Worm (Caenorhabditis elegans): Measurements from ENCODE around the gene F17H10.1.

F17H10.1 gene

ce11 chrX:13108664-13109063, 3.6 kb downstream of the F17H10.1 start (continued):
- TF ChIP-seq lir-1 (GFP tag; conservative IDR thresholded peaks at IDR 0.05) (no peak), C17E4.6 (GFP tag; IDR thresholded peaks at IDR 0.05) (no peak), rcor-1 (GFP tag; IDR thresholded peaks at IDR 0.05) (no peak), lag-1 (GFP tag; IDR thresholded peaks at IDR 0.05) (no peak), lin-40 (tag; optimal IDR thresholded peaks at IDR 0.05) (peak; percentile 37), madf-6 (GFP tag; IDR thresholded peaks at IDR 0.05) (no peak), B0336.3 (GFP tag; IDR thresholded peaks at IDR 0.05) (peak; percentile 35; the same call in 1 of the 2 replicates), Y53G8AR.9 (GFP tag; conservative IDR thresholded peaks at IDR 0.05) (peak; percentile 79; the same call in 1 of the 2 replicates), mel-28 (tag; optimal IDR thresholded peaks at IDR 0.05; ENCODE audit: borderline replicate concordance) (peak; percentile 19), ccch-3 (GFP tag; optimal IDR thresholded peaks at IDR 0.05) (no peak), attf-6 (GFP tag; IDR thresholded peaks at IDR 0.05) (no peak), K11D2.4 (GFP tag; IDR thresholded peaks at IDR 0.05) (no peak), hlh-26 (GFP tag; conservative IDR thresholded peaks at IDR 0.05) (no peak), Y67H2A.10 (GFP tag; conservative IDR thresholded peaks at IDR 0.05) (no peak), T07F8.4 (tag; optimal IDR thresholded peaks at IDR 0.05) (no peak), F37B4.10 (GFP tag; IDR thresholded peaks at IDR 0.05) (no peak), lsy-27 (tag; optimal IDR thresholded peaks at IDR 0.05; ENCODE audit: borderline replicate concordance, insufficient read depth) (no peak), atf-7 (tag; optimal IDR thresholded peaks at IDR 0.05) (no peak), cebp-1 (GFP tag; IDR thresholded peaks at IDR 0.05) (no peak), cebp-1 (tag; optimal IDR thresholded peaks at IDR 0.05) (peak; percentile 67), rpc-1 (optimal IDR thresholded peaks at IDR 0.05) (no peak), rpc-1 (tag; optimal IDR thresholded peaks at IDR 0.05) (no peak), ekl-4 (GFP tag; IDR thresholded peaks at IDR 0.05) (peak; percentile 27; the same call in 1 of the 2 replicates), ztf-18 (tag; optimal IDR thresholded peaks at IDR 0.05) (no peak), ztf-26 (tag; optimal IDR thresholded peaks at IDR 0.05) (peak; percentile 67), ceh-58 (GFP tag; IDR thresholded peaks at IDR 0.05) (no peak), attf-5 (GFP tag; optimal IDR thresholded peaks at IDR 0.05) (no peak), ztf-3 (GFP tag; optimal IDR thresholded peaks at IDR 0.05) (no peak), nhr-80 (tag; optimal IDR thresholded peaks at IDR 0.05) (no peak), xnd-1 (tag; optimal IDR thresholded peaks at IDR 0.05) (no peak), madf-3 (GFP tag; IDR thresholded peaks at IDR 0.05) (no peak), nhr-179 (tag; optimal IDR thresholded peaks at IDR 0.05) (no peak), aptf-2 (GFP tag; conservative IDR thresholded peaks at IDR 0.05) (no peak), sea-2 (GFP tag; IDR thresholded peaks at IDR 0.05) (no peak), ceh-91 (GFP tag; IDR thresholded peaks at IDR 0.05) (no peak), pbrm-1 (GFP tag; IDR thresholded peaks at IDR 0.05) (0 out of 2 replicates have a peak, but pooled peaks have one; percentile 41), bed-2 (GFP tag; IDR thresholded peaks at IDR 0.05) (no peak), lin-35 (GFP tag; optimal IDR thresholded peaks at IDR 0.05) (peak in 1 of 3 experiments; percentile 14), tbp1 (GFP tag; optimal IDR thresholded peaks at IDR 0.05) (peak; percentile 34), let-607 (tag; optimal IDR thresholded peaks at IDR 0.05) (no peak), Y95B8A.8 (GFP tag; IDR thresholded peaks at IDR 0.05) (no peak), die-1 (tag; optimal IDR thresholded peaks at IDR 0.05) (no peak), ceh-100 (GFP tag; IDR thresholded peaks at IDR 0.05) (no peak), snpc-1.1 (tag; optimal IDR thresholded peaks at IDR 0.05; ENCODE audit: insufficient read depth) (no peak), aptf-3 (GFP tag; IDR thresholded peaks at IDR 0.05) (no peak), C06A6.2 (GFP tag; conservative IDR thresholded peaks at IDR 0.05) (no peak), egrh-3 (GFP tag; IDR thresholded peaks at IDR 0.05) (no peak), chd-7 (tag; optimal IDR thresholded peaks at IDR 0.05) (peak; percentile 66), zim-3 (tag; optimal IDR thresholded peaks at IDR 0.05) (no peak)

All from whole organism, young adult.